Worm (Caenorhabditis elegans) whole organism, dauer: ENCODE results near the gene C14A6.5.

Experiments used
- unc-62 ChIP-seq: sonication (generic microtip); optimal IDR thresholded peaks from 2 replicates; lab custom pipeline; 2017; ENCODE audit warnings: missing biosample characterization, missing genetic modification reagents, missing genetic modification characterization

The C14A6.5 gene

DNA sequence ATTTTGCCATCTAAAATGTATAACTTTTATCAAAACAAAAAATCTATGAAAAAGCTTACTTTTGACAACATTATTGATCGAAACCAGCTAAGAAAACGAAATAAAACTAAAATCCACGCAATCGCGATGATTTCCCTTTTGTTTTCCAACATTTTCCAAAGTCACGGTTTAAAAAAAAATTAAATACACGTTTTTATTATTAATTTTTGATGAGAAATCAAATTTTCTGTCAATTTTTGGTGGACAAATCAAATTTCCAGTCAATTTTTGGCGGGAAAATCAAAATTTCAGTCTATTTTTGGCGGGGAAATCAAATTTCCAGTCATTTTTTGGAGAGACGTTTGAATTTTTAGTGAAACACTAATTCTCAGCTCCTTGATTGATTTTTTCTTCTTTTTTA is at the start of gene C14A6.5:
Gene C14A6.5 (minus strand): TSS at position 101 of the 400 bp plus-strand sequence.
- TF ChIP-seq unc-62 (GFP tag; lab: Kevin White, UChicago), result no peak

ce11 chrV:18212848-18213247 is 48.2 kb upstream of the C14A6.5 start:
- TF ChIP-seq unc-62 (GFP tag; lab: Kevin White, UChicago), result no peak

- no peak for TF ChIP-seq unc-62 (GFP tag; lab: Kevin White, UChicago)
Observed at ce11 chrV:18209071-18209470, 44.4 kb upstream of the C14A6.5 start, which contains the start of gene F16H6.7. Gene F16H6.7 (minus strand): TSS chrV:18209171.

- no peak for TF ChIP-seq unc-62 (GFP tag; lab: Kevin White, UChicago)
Observed at ce11 chrV:18198421-18198820, 33.8 kb upstream of the C14A6.5 start, which contains the start of gene F16H6.4. Gene F16H6.4 (plus strand): TSS chrV:18198721.

- TF ChIP-seq unc-62 (GFP tag; lab: Kevin White, UChicago), result no peak
Observed at ce11 chrV:18195006-18195405, 30.3 kb upstream of the C14A6.5 start, which contains the start of gene F16H6.3. Gene F16H6.3 (plus strand): TSS chrV:18195306.

ce11 chrV:18191128-18191527 is 26.5 kb upstream of the C14A6.5 start, which contains the start of gene clec-42:
Gene clec-42 (plus strand): TSS chrV:18191412.
- no peak for TF ChIP-seq unc-62 (GFP tag; lab: Kevin White, UChicago)

ce11 chrV:18189181-18189580 is 24.5 kb upstream of the C14A6.5 start, which contains the start of gene clec-246:
Gene clec-246 (plus strand): TSS chrV:18189481.
- TF ChIP-seq unc-62 (GFP tag; lab: Kevin White, UChicago), result no peak

ce11 chrV:18188328-18188727 is 23.7 kb upstream of the C14A6.5 start, which contains the start of gene clec-245:
Gene clec-245 (minus strand): TSS chrV:18188428.
- no peak for TF ChIP-seq unc-62 (GFP tag; lab: Kevin White, UChicago)

- TF ChIP-seq unc-62 (GFP tag; lab: Kevin White, UChicago), result no peak
Observed at ce11 chrV:18184910-18185309, 20.3 kb upstream of the C14A6.5 start, which contains the start of gene C31G12.3. Gene C31G12.3 (plus strand): TSS chrV:18185210.

DNA sequence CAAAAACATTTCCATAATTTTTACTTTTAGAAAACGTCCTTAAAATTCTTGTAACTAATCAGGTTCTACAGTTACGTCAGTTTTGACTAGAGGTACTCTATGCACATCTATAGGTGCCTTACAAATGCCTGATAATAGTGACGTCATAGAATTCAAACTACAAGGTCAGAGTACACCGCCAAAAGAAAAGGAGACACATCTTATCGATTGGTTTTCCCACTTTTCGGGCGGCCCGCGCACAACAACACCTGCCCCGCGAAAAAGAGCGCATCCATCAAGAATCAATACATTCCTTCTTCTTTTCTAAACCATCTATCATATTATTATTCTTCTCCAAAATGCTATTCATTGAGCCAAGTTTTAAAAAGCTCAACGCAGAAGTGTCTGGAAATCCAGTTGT is 15.0 kb upstream of the C14A6.5 start, which contains the start of gene C31G12.1:
Gene C31G12.1 (plus strand): TSS at position 301 of the 400 bp plus-strand sequence.
- no peak for TF ChIP-seq unc-62 (GFP tag; lab: Kevin White, UChicago)

- no peak for TF ChIP-seq unc-62 (GFP tag; lab: Kevin White, UChicago)
Observed at ce11 chrV:18178659-18179058, 14.0 kb upstream of the C14A6.5 start, which contains the start of gene C31G12.4. Gene C31G12.4 (minus strand): TSS chrV:18178759.

DNA sequence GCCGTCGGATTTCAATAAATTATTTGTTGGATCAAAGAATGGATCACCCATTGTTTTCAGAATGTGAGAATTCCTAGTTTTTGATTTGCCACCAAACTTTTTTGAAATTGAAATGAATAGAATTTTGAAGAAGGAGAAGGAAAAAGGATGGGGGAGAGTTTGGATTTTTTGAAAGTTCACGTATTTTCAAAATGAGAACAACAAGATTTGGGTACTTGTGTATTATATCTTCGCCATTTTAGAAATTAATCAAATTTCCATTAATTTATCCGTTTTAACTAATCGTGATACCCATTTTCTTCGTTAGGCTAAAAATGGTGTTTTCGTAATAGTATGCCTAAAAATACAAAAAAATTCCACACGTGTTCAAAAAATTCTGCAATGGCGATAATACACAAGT is 6.9 kb upstream of the C14A6.5 start, which contains the start of gene C14A6.8:
Gene C14A6.8 (minus strand): TSS at position 101 of the 400 bp plus-strand sequence.
- TF ChIP-seq unc-62 (GFP tag; lab: Kevin White, UChicago), result no peak

DNA sequence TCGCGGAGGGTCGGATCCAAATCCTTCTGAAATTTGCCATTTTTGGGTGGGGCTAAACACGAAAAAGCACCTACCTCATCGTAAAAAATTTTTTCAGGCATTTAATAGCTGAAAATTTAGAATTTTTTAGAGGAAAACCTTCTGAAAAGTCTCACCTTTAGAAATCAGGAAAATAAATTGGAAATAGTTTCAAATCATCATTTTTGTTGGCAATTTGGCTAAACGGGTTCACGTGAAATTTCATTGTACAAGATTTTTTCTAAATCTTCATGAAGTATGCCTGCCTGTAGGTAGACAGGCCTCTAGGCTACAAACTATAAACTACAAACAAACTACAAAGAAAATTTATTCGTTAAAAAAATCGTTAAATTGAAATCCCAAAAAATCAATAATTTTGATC is 3.6 kb upstream of the C14A6.5 start, which contains the start of gene C14A6.7:
Gene C14A6.7 (minus strand): TSS at position 101 of the 400 bp plus-strand sequence.
- TF ChIP-seq unc-62 (GFP tag; lab: Kevin White, UChicago), result no peak

DNA sequence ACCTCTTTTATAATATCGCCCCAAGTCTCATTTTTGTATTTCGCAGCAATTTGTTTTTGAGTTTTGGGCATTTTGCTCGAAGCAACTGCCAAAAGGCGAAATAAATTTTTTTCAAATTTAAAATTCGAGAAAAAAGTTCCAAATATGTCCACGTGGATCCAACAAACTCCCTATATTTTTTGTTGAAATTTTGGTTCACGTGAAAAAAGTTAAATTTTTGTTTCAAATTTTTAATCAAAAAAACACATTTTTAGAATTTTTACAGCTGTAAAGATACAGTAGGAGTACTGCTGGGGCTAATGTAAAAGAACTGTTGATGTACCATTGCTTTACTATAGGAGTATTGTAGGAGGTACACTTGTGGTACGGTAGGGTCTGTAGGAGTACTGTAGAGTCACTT is 2.5 kb upstream of the C14A6.5 start, which contains the start of gene C14A6.6:
Gene C14A6.6 (minus strand): TSS at position 101 of the 400 bp plus-strand sequence.
- TF ChIP-seq unc-62 (GFP tag; lab: Kevin White, UChicago), result no peak

DNA sequence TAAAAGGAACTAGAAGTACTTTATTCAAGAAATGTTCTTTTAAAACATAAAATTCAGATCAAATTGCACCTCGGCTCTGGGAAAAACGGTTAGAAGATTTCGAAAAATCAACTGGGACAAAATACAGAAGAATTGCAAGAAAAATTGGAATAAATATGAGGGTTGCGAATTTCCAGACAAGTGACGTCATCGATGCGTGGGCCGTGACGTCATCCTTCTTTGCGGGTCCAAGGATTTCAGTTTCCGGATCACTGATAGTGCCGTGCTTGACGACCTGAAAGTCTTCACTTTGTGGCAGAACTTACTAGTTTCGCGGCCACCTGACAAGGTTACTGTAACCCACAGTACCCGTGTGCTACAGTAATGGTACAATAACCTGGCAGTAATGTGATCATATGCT is 1.2 kb downstream of the C14A6.5 start:
- TF ChIP-seq unc-62 (GFP tag; lab: Kevin White, UChicago), result no peak

DNA sequence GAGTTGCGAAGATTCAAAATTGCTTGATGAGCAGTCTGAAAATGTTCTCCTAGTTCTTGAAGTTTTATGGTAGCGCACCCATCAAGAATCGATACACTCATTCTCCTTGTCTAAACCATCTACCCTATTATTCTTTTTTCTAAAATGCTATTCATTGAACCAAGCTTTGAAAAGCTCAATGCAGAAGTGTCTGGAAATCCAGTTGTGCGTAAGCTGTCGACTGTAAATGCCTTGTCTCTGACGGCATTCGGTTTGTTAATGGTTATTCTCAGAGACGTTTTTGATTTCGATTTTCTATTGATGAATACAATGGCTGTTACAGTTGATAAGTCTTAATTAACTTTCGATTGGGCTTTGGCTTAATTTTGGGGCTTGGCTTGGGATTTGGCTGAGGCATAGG is 2.1 kb downstream of the C14A6.5 start, which contains the start of gene C14A6.12:
Gene C14A6.12 (minus strand): TSS at position 101 of the 400 bp plus-strand sequence.
- no peak for TF ChIP-seq unc-62 (GFP tag; lab: Kevin White, UChicago)

- no peak for TF ChIP-seq unc-62 (GFP tag; lab: Kevin White, UChicago)
Observed at ce11 chrV:18161228-18161627, 3.4 kb downstream of the C14A6.5 start, which contains the start of gene C14A6.13. Gene C14A6.13 (minus strand): TSS chrV:18161328.
